Worm (Caenorhabditis elegans) whole organism, L3 larva: ENCODE data around the gene F48E8.4.
A peak's percentile ranks its signal among the peaks of the same experiment; 100 is the strongest.

ENCODE experiments used
- R02D3.7 ChIP-seq: fragments of 150-350 bp; optimal IDR thresholded peaks from 2 replicates; lab custom pipeline; 2014; ENCODE audit warnings: missing biosample characterization, missing genetic modification characterization
- ZK546.5 ChIP-seq: sonication (generic microtip); optimal IDR thresholded peaks from 2 replicates; lab custom pipeline; 2017; ENCODE audit warnings: missing biosample characterization, missing genetic modification characterization
- aly-2 ChIP-seq: fragments of 150-350 bp; optimal IDR thresholded peaks from 2 replicates; lab custom pipeline; 2014; ENCODE audit warnings: missing biosample characterization, missing genetic modification characterization
- ama-1 ChIP-seq: fragments of 150-350 bp; optimal IDR thresholded peaks from 2 replicates; lab custom pipeline; 2018
- ceh-28 ChIP-seq: fragments of 150-350 bp; optimal IDR thresholded peaks from 2 replicates; lab custom pipeline; 2014; ENCODE audit warnings: missing biosample characterization, missing genetic modification reagents, missing genetic modification characterization
- ceh-9 ChIP-seq: sonication (generic microtip); optimal IDR thresholded peaks from 2 replicates; lab custom pipeline; 2018; ENCODE audit warnings: missing biosample characterization, missing genetic modification characterization
- daf-12 ChIP-seq: fragments of 150-350 bp; optimal IDR thresholded peaks from 2 replicates; lab custom pipeline; 2014; ENCODE audit warnings: missing biosample characterization, missing genetic modification reagents, missing genetic modification characterization
- egl-5 ChIP-seq: fragments of 150-350 bp; optimal IDR thresholded peaks from 2 replicates; lab custom pipeline; 2017; ENCODE audit warnings: missing biosample characterization, missing genetic modification reagents, missing genetic modification characterization, inconsistent platforms
- elt-1 ChIP-seq: fragments of 150-350 bp; optimal IDR thresholded peaks from 2 replicates; lab custom pipeline; 2014; ENCODE audit warnings: missing biosample characterization, missing genetic modification characterization
- elt-2 ChIP-seq: sonication (generic microtip); optimal IDR thresholded peaks from 2 replicates; lab custom pipeline; 2016; ENCODE audit warnings: missing genetic modification reagents, mild to moderate bottlenecking, missing genetic modification characterization, missing compliant biosample characterization
- elt-3 ChIP-seq, 3 experiments: fragments of 150-350 bp in 1 of 3; sonication (generic microtip) in 2 of 3; optimal IDR thresholded peaks; 2 replicates in 2 of 3; 4 replicates in 1 of 3; lab custom pipeline; 2014 to 2017; ENCODE audit warnings: missing biosample characterization in 3 of 3, missing genetic modification characterization in 3 of 3
- eor-1 ChIP-seq, 2 experiments: fragments of 150-350 bp; optimal IDR thresholded peaks; 2 replicates each; lab custom pipeline; 2014 to 2018; ENCODE audit warnings: missing biosample characterization in 2 of 2, missing genetic modification characterization in 2 of 2
- fkh-2 ChIP-seq: fragments of 150-350 bp; optimal IDR thresholded peaks from 2 replicates; lab custom pipeline; 2014; ENCODE audit warnings: missing biosample characterization, missing genetic modification reagents, missing genetic modification characterization
- fos-1 ChIP-seq: fragments of 150-350 bp; optimal IDR thresholded peaks from 2 replicates; lab custom pipeline; 2014; ENCODE audit warnings: missing biosample characterization, missing genetic modification characterization
- hmg-11 ChIP-seq: sonication (generic microtip); optimal IDR thresholded peaks from 2 replicates; lab custom pipeline; 2016; ENCODE audit warnings: missing genetic modification characterization, missing compliant biosample characterization
- lin-15B ChIP-seq: fragments of 150-350 bp; optimal IDR thresholded peaks from 2 replicates; lab custom pipeline; 2014; ENCODE audit warnings: missing biosample characterization, missing genetic modification characterization
- lsy-12 ChIP-seq: sonication (generic microtip); optimal IDR thresholded peaks from 2 replicates; lab custom pipeline; 2016; ENCODE audit warnings: mild to moderate bottlenecking, missing genetic modification characterization, missing compliant biosample characterization
- mml-1 ChIP-seq: fragments of 150-350 bp; sonication (generic microtip); optimal IDR thresholded peaks from 3 replicates; lab custom pipeline; 2014; ENCODE audit warnings: missing biosample characterization, missing genetic modification characterization
- nfya-1 ChIP-seq: sonication (generic microtip); optimal IDR thresholded peaks from 2 replicates; lab custom pipeline; 2017; ENCODE audit warnings: missing genetic modification characterization, mild to moderate bottlenecking, missing compliant biosample characterization, antibody characterized with exemption, moderate library complexity; ENCODE audit not compliant: insufficient read depth
- nhr-11 ChIP-seq: fragments of 150-350 bp; optimal IDR thresholded peaks from 2 replicates; lab custom pipeline; 2014; ENCODE audit warnings: missing biosample characterization, missing genetic modification characterization
- nhr-12 ChIP-seq: fragments of 150-350 bp; optimal IDR thresholded peaks from 2 replicates; lab custom pipeline; 2014; ENCODE audit warnings: missing biosample characterization, missing genetic modification characterization
- nhr-23 ChIP-seq: fragments of 150-350 bp; optimal IDR thresholded peaks from 2 replicates; lab custom pipeline; 2014; ENCODE audit warnings: missing biosample characterization, missing genetic modification reagents, missing genetic modification characterization
- nhr-25 ChIP-seq: sonication (generic microtip); optimal IDR thresholded peaks from 2 replicates; lab custom pipeline; 2017; ENCODE audit warnings: missing biosample characterization, missing genetic modification characterization
- nhr-28 ChIP-seq: fragments of 150-350 bp; optimal IDR thresholded peaks from 2 replicates; lab custom pipeline; 2014; ENCODE audit warnings: missing biosample characterization, missing genetic modification characterization
- nhr-43 ChIP-seq: sonication (generic microtip); optimal IDR thresholded peaks from 2 replicates; lab custom pipeline; 2016; ENCODE audit warnings: mild to moderate bottlenecking, missing genetic modification characterization, missing compliant biosample characterization; ENCODE audit not compliant: poor library complexity, severe bottlenecking
- nhr-67 ChIP-seq: fragments of 150-350 bp; optimal IDR thresholded peaks from 2 replicates; lab custom pipeline; 2014; ENCODE audit warnings: missing biosample characterization, missing genetic modification characterization
- nhr-76 ChIP-seq: fragments of 150-350 bp; sonication (generic microtip); optimal IDR thresholded peaks from 5 replicates; lab custom pipeline; 2014; ENCODE audit warnings: missing biosample characterization, missing genetic modification characterization
- nhr-77 ChIP-seq: fragments of 150-350 bp; optimal IDR thresholded peaks from 2 replicates; lab custom pipeline; 2014; ENCODE audit warnings: missing biosample characterization, missing genetic modification characterization
- pha-4 ChIP-seq: fragments of 150-350 bp; optimal IDR thresholded peaks from 2 replicates; lab custom pipeline; 2014; ENCODE audit warnings: missing biosample characterization, missing genetic modification reagents, missing genetic modification characterization
- pqm-1 ChIP-seq: fragments of 150-350 bp; optimal IDR thresholded peaks from 2 replicates; lab custom pipeline; 2017; ENCODE audit warnings: missing biosample characterization, missing genetic modification characterization, inconsistent platforms
- sea-2 ChIP-seq: fragments of 150-350 bp; sonication (generic microtip); optimal IDR thresholded peaks from 4 replicates; lab custom pipeline; 2014; ENCODE audit warnings: missing biosample characterization, missing genetic modification reagents, missing genetic modification characterization
- snpc-4 ChIP-seq: fragments of 150-350 bp; optimal IDR thresholded peaks from 2 replicates; lab custom pipeline; 2014; ENCODE audit warnings: missing biosample characterization, missing genetic modification characterization
- tbx-2 ChIP-seq: sonication (generic microtip); optimal IDR thresholded peaks from 2 replicates; lab custom pipeline; 2016; ENCODE audit warnings: mild to moderate bottlenecking, missing genetic modification characterization, missing compliant biosample characterization
- unc-39 ChIP-seq: sonication (generic microtip); optimal IDR thresholded peaks from 4 replicates; lab custom pipeline; 2017; ENCODE audit warnings: missing biosample characterization, missing genetic modification characterization
- ztf-4 ChIP-seq: fragments of 150-350 bp; optimal IDR thresholded peaks from 2 replicates; lab custom pipeline; 2014; ENCODE audit warnings: missing biosample characterization, missing genetic modification characterization

The F48E8.4 gene

ce11 chrIII:5423665-5424133 is 29.7 kb upstream of the F48E8.4 start, which contains the start of gene dnj-24:
Gene dnj-24 (minus strand): TSS chrIII:5424083.
- no peak for TF ChIP-seq elt-3 (tag; optimal IDR thresholded peaks at IDR 0.05; lab: Kevin White, UChicago)
- peak; percentile 35 for TF ChIP-seq nhr-43 (tag; lab: Kevin White, UChicago)
- TF ChIP-seq nhr-25 (tag; lab: Kevin White, UChicago) = peak; percentile 73
- TF ChIP-seq nhr-23 (tag; lab: Kevin White, UChicago) = peak; percentile 36

ce11 chrIII:5424363-5424762 is 29.0 kb upstream of the F48E8.4 start:
- TF ChIP-seq nfya-1 = peak; percentile 1
- peak; percentile 56 for TF ChIP-seq nhr-23 (tag; lab: Kevin White, UChicago)
- TF ChIP-seq pha-4 (tag; lab: Kevin White, UChicago) = peak; percentile 54
- TF ChIP-seq nhr-25 (tag; lab: Kevin White, UChicago) = no peak
- TF ChIP-seq daf-12 (tag; lab: Kevin White, UChicago) = no peak
- no peak for TF ChIP-seq egl-5 (tag; lab: Kevin White, UChicago)

- TF ChIP-seq nhr-76 (tag; lab: Kevin White, UChicago) = no peak
- no peak for TF ChIP-seq nhr-67 (tag; lab: Kevin White, UChicago)
- TF ChIP-seq tbx-2 (tag; lab: Kevin White, UChicago) = no peak
- TF ChIP-seq ZK546.5 (tag; lab: Kevin White, UChicago) = no peak
- TF ChIP-seq sea-2 (GFP tag; lab: Kevin White, UChicago) = no peak
- no peak for TF ChIP-seq elt-1
- no peak for TF ChIP-seq ztf-4 (tag; lab: Kevin White, UChicago)
- TF ChIP-seq ceh-28 (tag; lab: Kevin White, UChicago) = no peak
Measured at ce11 chrIII:5427096-5427495, 26.3 kb upstream of the F48E8.4 start.

ce11 chrIII:5436306-5436705 is 17.1 kb upstream of the F48E8.4 start:
- TF ChIP-seq elt-2 (tag; lab: Kevin White, UChicago) (no peak), ZK546.5 (tag; lab: Kevin White, UChicago) (no peak), nhr-67 (tag; lab: Kevin White, UChicago) (no peak), pqm-1 (tag; lab: Kevin White, UChicago) (no peak), mml-1 (tag; lab: Kevin White, UChicago) (no peak), nhr-28 (tag; lab: Kevin White, UChicago) (no peak), nhr-11 (tag; lab: Kevin White, UChicago) (no peak), unc-39 (tag; lab: Kevin White, UChicago) (no peak), fkh-2 (tag; lab: Kevin White, UChicago) (no peak), R02D3.7 (tag; lab: Kevin White, UChicago) (no peak), elt-3 (tag; optimal IDR thresholded peaks at IDR 0.05; lab: Kevin White, UChicago) (no peak), pha-4 (tag; lab: Kevin White, UChicago) (no peak)

ce11 chrIII:5438064-5438463 is 15.3 kb upstream of the F48E8.4 start:
- TF ChIP-seq eor-1 (tag; optimal IDR thresholded peaks at IDR 0.05; lab: Kevin White, UChicago) (no peak), daf-12 (tag; lab: Kevin White, UChicago) (no peak), nhr-11 (tag; lab: Kevin White, UChicago) (no peak), ama-1 (lab: Kevin White, UChicago) (no peak), elt-3 (tag; optimal IDR thresholded peaks at IDR 0.05; lab: Kevin White, UChicago) (peak in 1 of 3 experiments; percentile 70), nhr-67 (tag; lab: Kevin White, UChicago) (no peak), ceh-28 (tag; lab: Kevin White, UChicago) (no peak), elt-2 (tag; lab: Kevin White, UChicago) (peak; percentile 44), nfya-1 (no peak), nhr-12 (tag; lab: Kevin White, UChicago) (no peak), lin-15B (tag; lab: Kevin White, UChicago) (no peak), mml-1 (tag; lab: Kevin White, UChicago) (no peak), hmg-11 (tag; lab: Kevin White, UChicago) (no peak)

ce11 chrIII:5440540-5440939 is 12.8 kb upstream of the F48E8.4 start, which contains the start of gene W03A5.6:
Gene W03A5.6 (minus strand): TSS chrIII:5440640.
- TF ChIP-seq lsy-12 (tag; lab: Kevin White, UChicago) (no peak), snpc-4 (tag; lab: Kevin White, UChicago) (no peak), elt-3 (tag; optimal IDR thresholded peaks at IDR 0.05; lab: Kevin White, UChicago) (no peak), aly-2 (tag; lab: Kevin White, UChicago) (no peak), nhr-77 (tag; lab: Kevin White, UChicago) (no peak), hmg-11 (tag; lab: Kevin White, UChicago) (no peak), pha-4 (tag; lab: Kevin White, UChicago) (no peak), R02D3.7 (tag; lab: Kevin White, UChicago) (no peak), eor-1 (tag; optimal IDR thresholded peaks at IDR 0.05; lab: Kevin White, UChicago) (no peak), ceh-9 (tag; lab: Kevin White, UChicago) (no peak), ama-1 (lab: Kevin White, UChicago) (no peak), ZK546.5 (tag; lab: Kevin White, UChicago) (no peak), sea-2 (GFP tag; lab: Kevin White, UChicago) (no peak), ceh-28 (tag; lab: Kevin White, UChicago) (no peak), fos-1 (no peak)
